Worm (Caenorhabditis elegans) whole organism, young adult: ENCODE measurements around the gene sel-10.
A peak's percentile ranks its signal among the peaks of the same experiment; 100 is the strongest.

Experiments
- B0336.3 ChIP-seq: fragments of 200-800 bp; sonication (Bioruptor generic); IDR thresholded peaks from 2 replicates; pipeline ENCODE4 v1.3.6; 2022; ENCODE audit warnings: missing genetic modification characterization, missing compliant biosample characterization
- F23B12.7 ChIP-seq: sonication (generic microtip); optimal IDR thresholded peaks from 2 replicates; lab custom pipeline; 2017; ENCODE audit warnings: missing genetic modification characterization, mild to moderate bottlenecking, missing compliant biosample characterization, antibody characterized with exemption, moderate library complexity; ENCODE audit not compliant: insufficient read depth
- K11D2.4 ChIP-seq: fragments of 200-800 bp; sonication (Bioruptor generic); IDR thresholded peaks from 2 replicates; pipeline ENCODE4 v1.3.6; 2022; ENCODE audit warnings: missing genetic modification reagents, missing genetic modification characterization, missing compliant biosample characterization
- K12H6.12 ChIP-seq: fragments of 200-800 bp; sonication (Bioruptor generic); optimal IDR thresholded peaks from 2 replicates; lab custom pipeline; 2018; ENCODE audit warnings: mild to moderate bottlenecking, missing genetic modification characterization, missing compliant biosample characterization
- T26A5.8 ChIP-seq: sonication (generic microtip); optimal IDR thresholded peaks from 2 replicates; lab custom pipeline; 2016; ENCODE audit warnings: missing genetic modification characterization, missing compliant biosample characterization
- Y56A3A.18 ChIP-seq: fragments of 200-800 bp; sonication (Bioruptor generic); IDR thresholded peaks from 2 replicates; pipeline ENCODE4 v1.3.6; 2022; ENCODE audit warnings: missing genetic modification reagents, missing genetic modification characterization, missing compliant biosample characterization
- ZK185.1 ChIP-seq: sonication (generic microtip); optimal IDR thresholded peaks from 2 replicates; lab custom pipeline; 2016; ENCODE audit warnings: mild to moderate bottlenecking, missing genetic modification characterization, missing compliant biosample characterization; ENCODE audit not compliant: poor library complexity, severe bottlenecking
- ama-1 ChIP-seq, 3 experiments: fragments of 150-350 bp in 1 of 3; sonication (generic microtip) in 2 of 3; optimal IDR thresholded peaks; 2 replicates each; lab custom pipeline; 2014 to 2018; ENCODE audit warnings: missing biosample characterization in 2 of 3, missing genetic modification characterization in 2 of 3, missing genetic modification reagents in 2 of 3
- athp-1 ChIP-seq: sonication (generic microtip); optimal IDR thresholded peaks from 2 replicates; lab custom pipeline; 2017; ENCODE audit warnings: mild to moderate bottlenecking, missing genetic modification characterization, missing compliant biosample characterization
- attf-5 ChIP-seq: fragments of 200-800 bp; sonication (Bioruptor generic); optimal IDR thresholded peaks from 2 replicates; lab custom pipeline; 2018; ENCODE audit warnings: mild to moderate bottlenecking, missing genetic modification characterization, missing compliant biosample characterization
- cebp-1 ChIP-seq, 2 experiments: fragments of 200-800 bp in 1 of 2; sonication (Bioruptor generic) in 1 of 2; sonication (generic microtip) in 1 of 2; IDR thresholded peaks in 1 of 2; optimal IDR thresholded peaks in 1 of 2; 2 replicates each; pipeline versions ENCODE4 v1.3.6 to Lab custom; 2017 to 2022; ENCODE audit warnings: missing compliant biosample characterization in 2 of 2, missing genetic modification characterization in 2 of 2, mild to moderate bottlenecking in 1 of 2, missing genetic modification reagents in 1 of 2, moderate library complexity in 1 of 2
- ceh-100 ChIP-seq: fragments of 200-800 bp; sonication (Bioruptor generic); IDR thresholded peaks from 2 replicates; pipeline ENCODE4 v1.3.6; 2022; ENCODE audit warnings: missing genetic modification reagents, missing genetic modification characterization, missing compliant biosample characterization
- ceh-27 ChIP-seq: fragments of 200-800 bp; sonication (Bioruptor generic); optimal IDR thresholded peaks from 2 replicates; lab custom pipeline; 2018; ENCODE audit warnings: mild to moderate bottlenecking, missing genetic modification characterization, moderate library complexity, missing compliant biosample characterization
- ceh-91 ChIP-seq: fragments of 200-800 bp; sonication (Bioruptor generic); IDR thresholded peaks from 2 replicates; pipeline ENCODE4 v1.3.6; 2022; ENCODE audit warnings: missing genetic modification reagents, missing genetic modification characterization, missing compliant biosample characterization
- die-1 ChIP-seq: sonication (generic microtip); optimal IDR thresholded peaks from 2 replicates; lab custom pipeline; 2016; ENCODE audit warnings: missing genotype, mild to moderate bottlenecking, missing genetic modification characterization, missing compliant biosample characterization
- dox-1 ChIP-seq: fragments of 200-800 bp; sonication (Bioruptor generic); IDR thresholded peaks from 2 replicates; pipeline ENCODE4 v1.3.6; 2022; ENCODE audit warnings: missing genetic modification reagents, missing genetic modification characterization, missing compliant biosample characterization
- dpl-1 ChIP-seq: fragments of 150-350 bp; optimal IDR thresholded peaks from 2 replicates; lab custom pipeline; 2014; ENCODE audit warnings: missing biosample characterization, missing genetic modification reagents, missing genetic modification characterization
- fkh-3 ChIP-seq: sonication (generic microtip); optimal IDR thresholded peaks from 2 replicates; lab custom pipeline; 2016; ENCODE audit warnings: mild to moderate bottlenecking, missing genetic modification characterization, missing compliant biosample characterization
- hlh-26 ChIP-seq: fragments of 200-800 bp; sonication (Bioruptor generic); conservative IDR thresholded peaks from 2 replicates; pipeline ENCODE4 v1.3.6; 2022; ENCODE audit warnings: missing genetic modification reagents, missing genetic modification characterization, missing compliant biosample characterization
- hmg-1.2 ChIP-seq: fragments of 200-800 bp; sonication (Bioruptor generic); IDR thresholded peaks from 2 replicates; pipeline ENCODE4 v1.3.6; 2022; ENCODE audit warnings: missing genetic modification reagents, missing genetic modification characterization, missing compliant biosample characterization
- hsf-1 ChIP-seq: fragments of 200-800 bp; sonication (Bioruptor generic); IDR thresholded peaks from 2 replicates; pipeline ENCODE4 v1.3.6; 2022; ENCODE audit warnings: missing genetic modification reagents, missing genetic modification characterization, missing compliant biosample characterization
- lag-1 ChIP-seq: fragments of 200-800 bp; sonication (Bioruptor generic); IDR thresholded peaks from 2 replicates; pipeline ENCODE4 v1.3.6; 2022; ENCODE audit warnings: missing genetic modification reagents, missing genetic modification characterization, missing compliant biosample characterization
- let-526 ChIP-seq: fragments of 200-800 bp; sonication (Bioruptor generic); IDR thresholded peaks from 2 replicates; pipeline ENCODE4 v1.3.6; 2022; ENCODE audit warnings: missing genetic modification reagents, missing genetic modification characterization, missing compliant biosample characterization
- let-607 ChIP-seq, 2 experiments: fragments of 200-800 bp in 1 of 2; sonication (Bioruptor generic) in 1 of 2; sonication (generic microtip) in 1 of 2; optimal IDR thresholded peaks; 2 replicates each; lab custom pipeline; 2016 to 2018; ENCODE audit warnings: mild to moderate bottlenecking in 2 of 2, missing compliant biosample characterization in 2 of 2, missing genetic modification characterization in 2 of 2, moderate library complexity in 2 of 2, missing genotype in 1 of 2
- lin-26 ChIP-seq: fragments of 200-800 bp; sonication (Bioruptor generic); IDR thresholded peaks from 2 replicates; pipeline ENCODE4 v1.3.6; 2022; ENCODE audit warnings: missing genetic modification reagents, missing genetic modification characterization, missing compliant biosample characterization
- lin-35 ChIP-seq, 3 experiments: fragments of 150-350 bp in 2 of 3; sonication (generic microtip) in 1 of 3; optimal IDR thresholded peaks; 2 replicates each; lab custom pipeline; 2014 to 2018; ENCODE audit warnings: missing biosample characterization in 3 of 3, missing genetic modification characterization in 3 of 3, missing genetic modification reagents in 3 of 3
- lin-40 ChIP-seq: sonication (generic microtip); optimal IDR thresholded peaks from 2 replicates; lab custom pipeline; 2016; ENCODE audit warnings: missing genetic modification characterization, mild to moderate bottlenecking, missing compliant biosample characterization, missing genotype, missing genetic modification reagents
- lin-54 ChIP-seq: fragments of 200-800 bp; sonication (Bioruptor generic); optimal IDR thresholded peaks from 2 replicates; lab custom pipeline; 2018; ENCODE audit warnings: mild to moderate bottlenecking, missing genetic modification characterization, missing compliant biosample characterization
- lir-1 ChIP-seq: fragments of 200-800 bp; sonication (Bioruptor generic); conservative IDR thresholded peaks from 2 replicates; pipeline ENCODE4 v1.3.6; 2022; ENCODE audit warnings: missing genetic modification reagents, missing genetic modification characterization, missing compliant biosample characterization
- mcd-1 ChIP-seq: fragments of 200-800 bp; sonication (Bioruptor generic); IDR thresholded peaks from 2 replicates; pipeline ENCODE4 v1.3.6; 2022; ENCODE audit warnings: missing genetic modification reagents, missing genetic modification characterization, missing compliant biosample characterization
- mel-28 ChIP-seq: sonication (generic microtip); optimal IDR thresholded peaks from 2 replicates; lab custom pipeline; 2016; ENCODE audit warnings: borderline replicate concordance, mild to moderate bottlenecking, missing genetic modification characterization, missing compliant biosample characterization
- nfya-1 ChIP-seq: sonication (generic microtip); optimal IDR thresholded peaks from 2 replicates; lab custom pipeline; 2017; ENCODE audit warnings: antibody characterized with exemption, missing compliant biosample characterization, missing genetic modification characterization, borderline replicate concordance; ENCODE audit not compliant: insufficient read depth
- nhr-120 ChIP-seq: fragments of 200-800 bp; sonication (Bioruptor generic); IDR thresholded peaks from 2 replicates; pipeline ENCODE4 v1.3.6; 2022; ENCODE audit warnings: missing genetic modification characterization, missing compliant biosample characterization
- nhr-90 ChIP-seq: sonication (generic microtip); optimal IDR thresholded peaks from 2 replicates; lab custom pipeline; 2016; ENCODE audit warnings: missing genotype, mild to moderate bottlenecking, missing genetic modification characterization, missing compliant biosample characterization
- rcor-1 ChIP-seq: fragments of 200-800 bp; sonication (Bioruptor generic); IDR thresholded peaks from 2 replicates; pipeline ENCODE4 v1.3.6; 2022; ENCODE audit warnings: missing genetic modification reagents, missing genetic modification characterization, missing compliant biosample characterization
- snpc-3.4 ChIP-seq: sonication (generic microtip); optimal IDR thresholded peaks from 2 replicates; lab custom pipeline; 2017; ENCODE audit warnings: missing genetic modification characterization, mild to moderate bottlenecking, missing compliant biosample characterization, antibody characterized with exemption, moderate library complexity, missing genotype, missing genetic modification reagents
- snpc-4 ChIP-seq, 5 experiments: fragments of 150-350 bp in 1 of 5; sonication (generic microtip) in 4 of 5; optimal IDR thresholded peaks; 2 replicates each; lab custom pipeline; 2014 to 2018; ENCODE audit warnings: missing genetic modification characterization in 5 of 5, missing biosample characterization in 3 of 5, antibody characterized with exemption in 2 of 5, mild to moderate bottlenecking in 2 of 5, missing compliant biosample characterization in 2 of 5, missing genotype in 2 of 5, moderate library complexity in 2 of 5, missing genetic modification reagents in 1 of 5
- somi-1 ChIP-seq: fragments of 200-800 bp; sonication (Bioruptor generic); optimal IDR thresholded peaks from 2 replicates; lab custom pipeline; 2018; ENCODE audit warnings: mild to moderate bottlenecking, missing genetic modification characterization, missing compliant biosample characterization
- tbp1 ChIP-seq: fragments of 200-800 bp; sonication (Bioruptor generic); optimal IDR thresholded peaks from 2 replicates; lab custom pipeline; 2018; ENCODE audit warnings: mild to moderate bottlenecking, missing genetic modification characterization, missing compliant biosample characterization
- tbx-9 ChIP-seq: sonication (generic microtip); optimal IDR thresholded peaks from 2 replicates; lab custom pipeline; 2016; ENCODE audit warnings: borderline replicate concordance, missing genetic modification characterization, inconsistent platforms, missing compliant biosample characterization
- tlf-1 ChIP-seq: fragments of 200-800 bp; sonication (Bioruptor generic); optimal IDR thresholded peaks from 2 replicates; lab custom pipeline; 2018; ENCODE audit warnings: mild to moderate bottlenecking, missing genetic modification characterization, missing compliant biosample characterization
- unc-130 ChIP-seq: sonication (generic microtip); optimal IDR thresholded peaks from 2 replicates; lab custom pipeline; 2016; ENCODE audit warnings: missing genetic modification reagents, missing genetic modification characterization, missing compliant biosample characterization
- ztf-18 ChIP-seq: sonication (generic microtip); optimal IDR thresholded peaks from 2 replicates; lab custom pipeline; 2016; ENCODE audit warnings: missing genotype, mild to moderate bottlenecking, missing genetic modification characterization, missing compliant biosample characterization
- ztf-25 ChIP-seq: fragments of 200-800 bp; sonication (Bioruptor generic); IDR thresholded peaks from 2 replicates; pipeline ENCODE4 v1.3.6; 2022; ENCODE audit warnings: missing genetic modification reagents, missing genetic modification characterization, missing compliant biosample characterization
- ztf-6 ChIP-seq: fragments of 200-800 bp; sonication (Bioruptor generic); IDR thresholded peaks from 2 replicates; pipeline ENCODE4 v1.3.6; 2022; ENCODE audit warnings: missing genetic modification reagents, missing genetic modification characterization, missing compliant biosample characterization

sel-10 gene

ce11 chrV:13789362-13789761 lies 29.8 kb upstream of the sel-10 start:
- peak; percentile 79 for TF ChIP-seq mcd-1 (GFP tag; lab: Robert Waterston, UW)
- no peak for TF ChIP-seq T26A5.8 (tag; lab: Kevin White, UChicago)
- TF ChIP-seq tbp1 = peak; percentile 22
- peak; percentile 1 for TF ChIP-seq athp-1 (tag; lab: Kevin White, UChicago)
- TF ChIP-seq cebp-1 (GFP tag; IDR thresholded peaks at IDR 0.05; lab: Robert Waterston, UW) = peak; percentile 72; the same call in 1 of the 2 replicates
- peak; percentile 88 for TF ChIP-seq cebp-1 (tag; optimal IDR thresholded peaks at IDR 0.05; lab: Kevin White, UChicago)
- TF ChIP-seq fkh-3 (tag; lab: Kevin White, UChicago) = no peak
- 0 out of 2 replicates have a peak, but pooled peaks have one; percentile 27 for TF ChIP-seq K11D2.4 (GFP tag; lab: Robert Waterston, UW)
- no peak for TF ChIP-seq mel-28 (tag; lab: Kevin White, UChicago)
- no peak for TF ChIP-seq tbx-9 (tag; lab: Kevin White, UChicago)
- TF ChIP-seq lir-1 = no peak
- peak; percentile 20 for TF ChIP-seq somi-1
- peak; percentile 1 for TF ChIP-seq dpl-1
- no peak for TF ChIP-seq ztf-25 (GFP tag; lab: Robert Waterston, UW)
- TF ChIP-seq lin-26 (GFP tag; lab: Robert Waterston, UW) = no peak; the same call in 1 of the 2 replicates
- no peak for TF ChIP-seq ceh-91 (GFP tag; lab: Robert Waterston, UW)
- TF ChIP-seq nhr-120 = no peak
- TF ChIP-seq let-526 (GFP tag; lab: Robert Waterston, UW) = peak; percentile 61; the same call in 1 of the 2 replicates
- TF ChIP-seq nhr-90 = peak; percentile 23
- peak in 1 of 3 experiments; percentile 56 for TF ChIP-seq lin-35 (GFP tag; optimal IDR thresholded peaks at IDR 0.05; lab: Kevin White, UChicago)
- TF ChIP-seq rcor-1 (GFP tag; lab: Robert Waterston, UW) = peak; percentile 24; the same call in 1 of the 2 replicates
- TF ChIP-seq snpc-4 (GFP tag; optimal IDR thresholded peaks at IDR 0.05; lab: Kevin White, UChicago) = no peak
- TF ChIP-seq snpc-4 (tag; optimal IDR thresholded peaks at IDR 0.05; lab: Kevin White, UChicago) = peak; percentile 16 to 64 (median 48)
- 0 out of 2 replicates have a peak, but pooled peaks have one; percentile 51 for TF ChIP-seq Y56A3A.18 (GFP tag; lab: Robert Waterston, UW)
- TF ChIP-seq F23B12.7 (tag; lab: Kevin White, UChicago) = peak; percentile 70
- peak; percentile 12 for TF ChIP-seq ama-1 (optimal IDR thresholded peaks at IDR 0.05; lab: Kevin White, UChicago)
- no peak for TF ChIP-seq ama-1 (GFP tag; optimal IDR thresholded peaks at IDR 0.05; lab: Kevin White, UChicago)
- TF ChIP-seq lin-54 (GFP tag; lab: Kevin White, UChicago) = peak; percentile 51
- no peak for TF ChIP-seq snpc-3.4
- no peak for TF ChIP-seq hlh-26 (GFP tag; lab: Robert Waterston, UW)
- TF ChIP-seq nfya-1 = no peak
- TF ChIP-seq ztf-18 = peak; percentile 48
- no peak; the same call in 1 of the 2 replicates for TF ChIP-seq hsf-1
- TF ChIP-seq dox-1 (GFP tag; lab: Robert Waterston, UW) = peak; percentile 79
- TF ChIP-seq B0336.3 (GFP tag; lab: Robert Waterston, UW) = peak; percentile 39; the same call in 1 of the 2 replicates
- peak; percentile 76 for TF ChIP-seq ceh-27 (GFP tag; lab: Kevin White, UChicago)
- TF ChIP-seq attf-5 (GFP tag; lab: Kevin White, UChicago) = peak; percentile 93
- no peak for TF ChIP-seq lag-1 (GFP tag; lab: Robert Waterston, UW)
- peak; percentile 25; the same call in 1 of the 2 replicates for TF ChIP-seq ceh-100 (GFP tag; lab: Robert Waterston, UW)
- no peak for TF ChIP-seq die-1
- no peak for TF ChIP-seq ztf-6
- TF ChIP-seq tlf-1 = peak; percentile 26
- TF ChIP-seq lin-40 (tag; lab: Kevin White, UChicago) = peak; percentile 62
- peak; percentile 7 for TF ChIP-seq ZK185.1
- no peak for TF ChIP-seq unc-130 (GFP tag; lab: Kevin White, UChicago)
- peak; percentile 84 for TF ChIP-seq K12H6.12
- peak; percentile 59; the same call in 1 of the 2 replicates for TF ChIP-seq hmg-1.2 (GFP tag; lab: Robert Waterston, UW)
- peak in 1 of 2 experiments; percentile 41 for TF ChIP-seq let-607 (tag; optimal IDR thresholded peaks at IDR 0.05; lab: Kevin White, UChicago)
